Fruit fly (Drosophila melanogaster): ENCODE data around the gene CG8927.
A peak's percentile ranks its signal among the peaks of the same experiment; 100 is the strongest.

- no peak for TF ChIP-seq nerfin-1 (tag; optimal IDR thresholded peaks at IDR 0.05)
- no peak for TF ChIP-seq CG14965 (GFP tag; optimal IDR thresholded peaks at IDR 0.05; ENCODE audit: borderline replicate concordance)
- no peak for TF ChIP-seq HLHmδ (GFP tag; optimal IDR thresholded peaks at IDR 0.05)
- TF ChIP-seq Dip2 (GFP tag; IDR thresholded peaks at IDR 0.05) = no peak
- no peak for TF ChIP-seq psq (GFP tag; optimal IDR thresholded peaks at IDR 0.05)
- no peak for TF ChIP-seq pan (optimal IDR thresholded peaks at IDR 0.05)
- peak in 1 of 2 experiments; percentile 10 for TF ChIP-seq pan (GFP tag; optimal IDR thresholded peaks at IDR 0.05 in 1 of 2, IDR thresholded peaks at IDR 0.05 in 1 of 2)
- 0 out of 3 replicates have a peak, but pooled peaks have one; percentile 22 for TF ChIP-seq gce (GFP tag; IDR thresholded peaks at IDR 0.05)
- TF ChIP-seq CG8388 (GFP tag; optimal IDR thresholded peaks at IDR 0.05) = no peak
- no peak for TF ChIP-seq maf-S (GFP tag; optimal IDR thresholded peaks at IDR 0.05)
- TF ChIP-seq CG15479 (GFP tag; optimal IDR thresholded peaks at IDR 0.05) = no peak
- no peak for TF ChIP-seq Hr78 (GFP tag; optimal IDR thresholded peaks at IDR 0.05)
Observed at dm6 chr3R:16206162-16206561, 25.3 kb downstream of the CG8927 start.
